Worm (Caenorhabditis elegans): ENCODE measurements around the gene cgr-1.

- TF ChIP-seq dao-5 (tag; optimal IDR thresholded peaks at IDR 0.05) (no peak), W03F9.2 (tag; optimal IDR thresholded peaks at IDR 0.05) (no peak), him-1 (tag; optimal IDR thresholded peaks at IDR 0.05) (no peak)
Observed at ce11 chrX:3611042-3611623, 10.9 kb upstream of the cgr-1 start, which contains the start of gene C18B2.5.

Data from whole organism, L4/young adult.